Worm (Caenorhabditis elegans) whole organism, young adult: ENCODE results near the gene chil-1.

Experiments used
- B0019.2 ChIP-seq: fragments of 200-800 bp; sonication (Bioruptor generic); conservative IDR thresholded peaks from 2 replicates; pipeline ENCODE4 v1.3.6; 2022; ENCODE audit warnings: missing genetic modification reagents, missing genetic modification characterization, missing compliant biosample characterization
- F22D6.2 ChIP-seq: sonication (generic microtip); optimal IDR thresholded peaks from 2 replicates; lab custom pipeline; 2016; ENCODE audit warnings: mild to moderate bottlenecking, missing genetic modification characterization, missing compliant biosample characterization
- T26A5.8 ChIP-seq: sonication (generic microtip); optimal IDR thresholded peaks from 2 replicates; lab custom pipeline; 2016; ENCODE audit warnings: missing genetic modification characterization, missing compliant biosample characterization
- attf-5 ChIP-seq: fragments of 200-800 bp; sonication (Bioruptor generic); optimal IDR thresholded peaks from 2 replicates; lab custom pipeline; 2018; ENCODE audit warnings: mild to moderate bottlenecking, missing genetic modification characterization, missing compliant biosample characterization
- egl-18 ChIP-seq: fragments of 200-800 bp; sonication (Bioruptor generic); IDR thresholded peaks from 2 replicates; pipeline ENCODE4 v1.3.6; 2022; ENCODE audit warnings: missing genetic modification reagents, missing genetic modification characterization, missing compliant biosample characterization
- hlh-12 ChIP-seq: sonication (generic microtip); optimal IDR thresholded peaks from 2 replicates; lab custom pipeline; 2016; ENCODE audit warnings: missing genetic modification characterization, missing compliant biosample characterization
- hlh-26 ChIP-seq: fragments of 200-800 bp; sonication (Bioruptor generic); conservative IDR thresholded peaks from 2 replicates; pipeline ENCODE4 v1.3.6; 2022; ENCODE audit warnings: missing genetic modification reagents, missing genetic modification characterization, missing compliant biosample characterization
- lin-40 ChIP-seq: sonication (generic microtip); optimal IDR thresholded peaks from 2 replicates; lab custom pipeline; 2016; ENCODE audit warnings: missing genetic modification characterization, mild to moderate bottlenecking, missing compliant biosample characterization, missing genotype, missing genetic modification reagents
- nfya-1 ChIP-seq: sonication (generic microtip); optimal IDR thresholded peaks from 2 replicates; lab custom pipeline; 2017; ENCODE audit warnings: antibody characterized with exemption, missing compliant biosample characterization, missing genetic modification characterization, borderline replicate concordance; ENCODE audit not compliant: insufficient read depth
- ztf-18 ChIP-seq: sonication (generic microtip); optimal IDR thresholded peaks from 2 replicates; lab custom pipeline; 2016; ENCODE audit warnings: missing genotype, mild to moderate bottlenecking, missing genetic modification characterization, missing compliant biosample characterization

DNA sequence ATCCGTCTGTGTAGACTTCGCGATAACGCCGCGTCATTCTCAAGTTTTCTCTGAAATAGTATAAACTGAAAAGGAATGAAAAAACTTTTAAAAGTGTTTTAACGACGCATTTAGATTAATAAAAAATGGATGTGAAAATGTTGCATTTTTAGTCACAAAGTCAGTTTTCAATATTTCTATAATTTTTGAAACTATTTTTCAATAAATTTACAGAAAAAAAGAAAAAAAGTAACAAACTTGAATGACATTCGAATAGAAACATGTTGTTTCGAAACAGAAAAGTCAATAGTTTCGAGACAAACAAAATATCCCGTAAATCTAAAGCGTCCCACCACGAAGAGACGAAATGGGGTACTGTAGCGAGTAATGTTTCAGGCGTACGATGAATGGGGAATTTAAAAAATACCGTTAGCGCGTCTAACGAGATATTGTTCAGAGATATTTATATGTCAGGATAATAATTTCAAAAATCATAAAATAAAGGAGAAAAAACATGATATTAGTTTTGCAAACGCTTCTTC, 24.2 kb downstream of the chil-1 start, which contains the start of gene rnh-1.2:
- no peak for TF ChIP-seq egl-18
- no peak for TF ChIP-seq hlh-12 (tag; lab: Kevin White, UChicago)
- no peak for TF ChIP-seq lin-40 (tag; lab: Kevin White, UChicago)
- TF ChIP-seq attf-5 (GFP tag; lab: Kevin White, UChicago) = no peak
- no peak for TF ChIP-seq B0019.2 (GFP tag; lab: Robert Waterston, UW)
- TF ChIP-seq T26A5.8 (tag; lab: Kevin White, UChicago) = no peak
- no peak for TF ChIP-seq hlh-26
- no peak for TF ChIP-seq ztf-18
- no peak for TF ChIP-seq F22D6.2 (tag; lab: Kevin White, UChicago)
- TF ChIP-seq nfya-1 (tag; lab: Kevin White, UChicago) = no peak
